Worm (Caenorhabditis elegans): ENCODE measurements around the gene fos-1.
A peak's percentile ranks its signal among the peaks of the same experiment; 100 is the strongest.

fos-1 gene

ce11 chrV:6041375-6041774 lies 38.0 kb downstream of the fos-1 start, which contains the start of gene R01B10.2:
Gene R01B10.2, minus strand, starts transcription at chrV:6041475.
- no peak for TF ChIP-seq Y55F3AM.14 (GFP tag; optimal IDR thresholded peaks at IDR 0.05)
- TF ChIP-seq lsy-2 (tag; optimal IDR thresholded peaks at IDR 0.05): no peak
- TF ChIP-seq ama-1 (optimal IDR thresholded peaks at IDR 0.05): no peak
- no peak for TF ChIP-seq C34F6.9 (tag; optimal IDR thresholded peaks at IDR 0.05)

ce11 chrV:6043275-6044271 lies 40.2 kb downstream of the fos-1 start, which contains the start of gene cpi-2:
Gene cpi-2, plus strand, starts transcription at chrV:6044062.
- TF ChIP-seq mbf-1 (tag; optimal IDR thresholded peaks at IDR 0.05) (no peak), unc-55 (GFP tag; optimal IDR thresholded peaks at IDR 0.05) (peak; percentile 50), lin-13 (GFP tag; optimal IDR thresholded peaks at IDR 0.05) (peak; percentile 43), lin-11 (tag; optimal IDR thresholded peaks at IDR 0.05) (no peak), mab-5 (tag; optimal IDR thresholded peaks at IDR 0.05) (no peak), nhr-25 (tag; optimal IDR thresholded peaks at IDR 0.05) (no peak), nhr-237 (tag; optimal IDR thresholded peaks at IDR 0.05) (no peak), ama-1 (optimal IDR thresholded peaks at IDR 0.05) (peak; percentile 40), lsy-2 (tag; optimal IDR thresholded peaks at IDR 0.05) (peak in 1 of 2 experiments; percentile 40), ztf-1 (GFP tag; conservative IDR thresholded peaks at IDR 0.05) (no peak), elt-3 (tag; optimal IDR thresholded peaks at IDR 0.05) (no peak), sem-4 (tag; optimal IDR thresholded peaks at IDR 0.05) (no peak), nhr-12 (tag; optimal IDR thresholded peaks at IDR 0.05) (no peak), sma-3 (GFP tag; optimal IDR thresholded peaks at IDR 0.05) (no peak), nhr-23 (tag; optimal IDR thresholded peaks at IDR 0.05) (no peak), F13H6.1 (tag; optimal IDR thresholded peaks at IDR 0.05) (peak; percentile 57), mdl-1 (tag; optimal IDR thresholded peaks at IDR 0.05) (no peak), unc-39 (tag; optimal IDR thresholded peaks at IDR 0.05) (no peak), sma-9 (GFP tag; optimal IDR thresholded peaks at IDR 0.05) (peak; percentile 62), sma-9 (tag; optimal IDR thresholded peaks at IDR 0.05) (no peak), egl-27 (tag; optimal IDR thresholded peaks at IDR 0.05) (peak; percentile 35), ceh-82 (tag; optimal IDR thresholded peaks at IDR 0.05) (no peak), fos-1 (tag; optimal IDR thresholded peaks at IDR 0.05) (peak; percentile 76), blmp-1 (tag; optimal IDR thresholded peaks at IDR 0.05; ENCODE audit: insufficient read depth) (no peak), skn-1 (tag; optimal IDR thresholded peaks at IDR 0.05) (no peak), gmeb-1 (tag; optimal IDR thresholded peaks at IDR 0.05) (peak; percentile 83), lin-39 (tag; optimal IDR thresholded peaks at IDR 0.05) (no peak), nhr-77 (tag; optimal IDR thresholded peaks at IDR 0.05) (no peak), elt-1 (tag; optimal IDR thresholded peaks at IDR 0.05) (no peak), zag-1 (tag; optimal IDR thresholded peaks at IDR 0.05) (no peak), Y55F3AM.14 (GFP tag; optimal IDR thresholded peaks at IDR 0.05) (no peak), crh-2 (tag; optimal IDR thresholded peaks at IDR 0.05) (peak; percentile 71), nhr-10 (tag; optimal IDR thresholded peaks at IDR 0.05) (no peak), C34F6.9 (tag; optimal IDR thresholded peaks at IDR 0.05) (peak; percentile 69), nhr-129 (tag; optimal IDR thresholded peaks at IDR 0.05) (peak; percentile 64), ceh-16 (tag; optimal IDR thresholded peaks at IDR 0.05) (no peak), nhr-21 (tag; optimal IDR thresholded peaks at IDR 0.05) (no peak), snpc-4 (tag; optimal IDR thresholded peaks at IDR 0.05) (no peak), peb-1 (tag; optimal IDR thresholded peaks at IDR 0.05) (no peak)

ce11 chrV:6044448-6044847 lies 41.0 kb downstream of the fos-1 start:
- TF ChIP-seq egl-27 (tag; optimal IDR thresholded peaks at IDR 0.05) (no peak), sma-9 (GFP tag; optimal IDR thresholded peaks at IDR 0.05) (no peak), sma-9 (tag; optimal IDR thresholded peaks at IDR 0.05) (no peak), F13H6.1 (tag; optimal IDR thresholded peaks at IDR 0.05) (no peak), nhr-77 (tag; optimal IDR thresholded peaks at IDR 0.05) (no peak), gmeb-1 (tag; optimal IDR thresholded peaks at IDR 0.05) (no peak), crh-2 (tag; optimal IDR thresholded peaks at IDR 0.05) (no peak), ama-1 (optimal IDR thresholded peaks at IDR 0.05) (no peak), lsy-2 (tag; optimal IDR thresholded peaks at IDR 0.05) (no peak), unc-39 (tag; optimal IDR thresholded peaks at IDR 0.05) (no peak), R02D3.7 (tag; optimal IDR thresholded peaks at IDR 0.05) (no peak), lin-39 (tag; optimal IDR thresholded peaks at IDR 0.05) (no peak), dmd-4 (tag; optimal IDR thresholded peaks at IDR 0.05) (no peak), unc-55 (GFP tag; optimal IDR thresholded peaks at IDR 0.05) (no peak), lin-13 (GFP tag; optimal IDR thresholded peaks at IDR 0.05) (no peak), snpc-4 (tag; optimal IDR thresholded peaks at IDR 0.05) (no peak), lin-11 (tag; optimal IDR thresholded peaks at IDR 0.05) (no peak), nhr-10 (tag; optimal IDR thresholded peaks at IDR 0.05) (no peak), nhr-23 (tag; optimal IDR thresholded peaks at IDR 0.05) (no peak)

All from whole organism, L2 larva.